Fruit fly (Drosophila melanogaster) whole organism, embryonic: ENCODE measurements around the gene Atac2.
A peak's percentile ranks its signal among the peaks of the same experiment; 100 is the strongest.

ENCODE experiments used
- Bgb ChIP-seq: fragments of 200-800 bp; sonication (Bioruptor generic); IDR thresholded peaks from 2 replicates; pipeline ENCODE4 v1.3.6; 2022; ENCODE audit warnings: missing biosample characterization, missing genetic modification characterization; ENCODE audit not compliant: partially characterized antibody
- Bteb2 ChIP-seq: fragments of 200-800 bp; sonication (Bioruptor generic); optimal IDR thresholded peaks from 2 replicates; lab custom pipeline; 2016; ENCODE audit warnings: missing biosample characterization, missing genetic modification characterization
- CG10209 ChIP-seq: fragments of 200-800 bp; sonication (Bioruptor generic); optimal IDR thresholded peaks from 3 replicates; lab custom pipeline; 2017; ENCODE audit warnings: missing biosample characterization, mild to moderate bottlenecking, missing genetic modification characterization, missing genetic modification reagents
- CG10431 ChIP-seq: fragments of 200-800 bp; sonication (Bioruptor generic); optimal IDR thresholded peaks from 3 replicates; lab custom pipeline; 2018; ENCODE audit warnings: missing biosample characterization, mild to moderate bottlenecking, missing genetic modification characterization
- CG14014 ChIP-seq: fragments of 200-800 bp; sonication (Bioruptor generic); IDR thresholded peaks from 2 replicates; pipeline ENCODE4 v1.3.6; 2022; ENCODE audit warnings: missing biosample characterization, missing genetic modification characterization
- CG15696 ChIP-seq: fragments of 200-800 bp; sonication (Bioruptor generic); optimal IDR thresholded peaks from 2 replicates; lab custom pipeline; 2019; ENCODE audit warnings: missing biosample characterization, mild to moderate bottlenecking, missing genetic modification characterization, moderate library complexity
- CG17186 ChIP-seq: fragments of 200-800 bp; sonication (Bioruptor generic); optimal IDR thresholded peaks from 3 replicates; lab custom pipeline; 2017; ENCODE audit warnings: missing biosample characterization, missing genetic modification reagents, missing genetic modification characterization
- CG17912 ChIP-seq: fragments of 200-800 bp; sonication (Bioruptor generic); optimal IDR thresholded peaks from 2 replicates; lab custom pipeline; 2018; ENCODE audit warnings: missing biosample characterization, mild to moderate bottlenecking, missing genetic modification characterization
- CG2712 ChIP-seq: fragments of 200-800 bp; optimal IDR thresholded peaks from 3 replicates; lab custom pipeline; 2019; ENCODE audit warnings: missing biosample characterization, mild to moderate bottlenecking, missing genetic modification characterization, moderate library complexity
- CG30020 ChIP-seq: fragments of 200-800 bp; optimal IDR thresholded peaks from 2 replicates; lab custom pipeline; 2019; ENCODE audit warnings: missing biosample characterization, mild to moderate bottlenecking, missing genetic modification characterization, moderate library complexity
- CG3065 ChIP-seq: fragments of 200-800 bp; sonication (Bioruptor generic); optimal IDR thresholded peaks from 2 replicates; lab custom pipeline; 2016; ENCODE audit warnings: missing biosample characterization, missing genetic modification characterization
- CG3407 ChIP-seq: fragments of 200-800 bp; sonication (Bioruptor generic); optimal IDR thresholded peaks from 2 replicates; lab custom pipeline; 2018; ENCODE audit warnings: missing biosample characterization, mild to moderate bottlenecking, missing genetic modification characterization
- CG3995 ChIP-seq: fragments of 200-800 bp; sonication (Bioruptor generic); optimal IDR thresholded peaks from 3 replicates; lab custom pipeline; 2016; ENCODE audit warnings: missing biosample characterization, missing genetic modification characterization
- CG6175 ChIP-seq: fragments of 200-800 bp; sonication (Bioruptor generic); IDR thresholded peaks from 3 replicates; pipeline ENCODE4 v1.3.6; 2022; ENCODE audit warnings: missing biosample characterization, missing genetic modification characterization
- CG6813 ChIP-seq: fragments of 200-800 bp; sonication (Bioruptor generic); optimal IDR thresholded peaks from 2 replicates; lab custom pipeline; 2017; ENCODE audit warnings: missing biosample characterization, missing genetic modification characterization, mild to moderate bottlenecking, moderate library complexity, missing genetic modification reagents
- CG7271 ChIP-seq: fragments of 200-800 bp; sonication (Bioruptor generic); optimal IDR thresholded peaks from 2 replicates; lab custom pipeline; 2018; ENCODE audit warnings: missing biosample characterization, mild to moderate bottlenecking, missing genetic modification characterization, moderate library complexity
- CG7372 ChIP-seq: fragments of 200-800 bp; sonication (Bioruptor generic); IDR thresholded peaks from 2 replicates; pipeline ENCODE4 v1.3.6; 2022; ENCODE audit warnings: missing biosample characterization, missing genetic modification characterization
- CG7556 ChIP-seq: fragments of 200-800 bp; sonication (Bioruptor generic); optimal IDR thresholded peaks from 2 replicates; lab custom pipeline; 2017; ENCODE audit warnings: missing biosample characterization, mild to moderate bottlenecking, missing genetic modification characterization
- CG7963 ChIP-seq: fragments of 200-800 bp; sonication (Bioruptor generic); IDR thresholded peaks from 3 replicates; pipeline ENCODE4 v1.3.6; 2022; ENCODE audit warnings: missing biosample characterization, missing genetic modification characterization; ENCODE audit not compliant: partially characterized antibody
- CG8359 ChIP-seq: fragments of 200-800 bp; sonication (Bioruptor generic); optimal IDR thresholded peaks from 2 replicates; lab custom pipeline; 2017; ENCODE audit warnings: missing biosample characterization, mild to moderate bottlenecking, missing genetic modification characterization, borderline replicate concordance
- CG9727 ChIP-seq: fragments of 200-800 bp; sonication (Bioruptor generic); optimal IDR thresholded peaks from 3 replicates; lab custom pipeline; 2017; ENCODE audit warnings: missing biosample characterization, mild to moderate bottlenecking, missing genetic modification characterization
- CoRest ChIP-seq: fragments of 200-800 bp; sonication (Bioruptor generic); optimal IDR thresholded peaks from 3 replicates; lab custom pipeline; 2018; ENCODE audit warnings: missing biosample characterization, mild to moderate bottlenecking, missing genetic modification characterization, moderate library complexity
- CrebB ChIP-seq: fragments of 200-800 bp; sonication (Bioruptor generic); optimal IDR thresholded peaks from 3 replicates; lab custom pipeline; 2018; ENCODE audit warnings: missing biosample characterization, mild to moderate bottlenecking, missing genetic modification characterization
- Doc3 ChIP-seq: fragments of 200-800 bp; sonication (Bioruptor generic); IDR thresholded peaks from 3 replicates; pipeline ENCODE4 v1.3.6; 2022; ENCODE audit warnings: missing biosample characterization, missing genetic modification characterization; ENCODE audit not compliant: partially characterized antibody
- Dp ChIP-seq: fragments of 200-800 bp; sonication (Bioruptor generic); optimal IDR thresholded peaks from 2 replicates; lab custom pipeline; 2018; ENCODE audit warnings: missing biosample characterization, mild to moderate bottlenecking, missing genetic modification characterization, moderate library complexity
- HHEX ChIP-seq: fragments of 200-800 bp; sonication (Bioruptor generic); optimal IDR thresholded peaks from 3 replicates; lab custom pipeline; 2017; ENCODE audit warnings: missing biosample characterization, mild to moderate bottlenecking, missing genetic modification characterization, missing genetic modification reagents
- Meics ChIP-seq: fragments of 200-800 bp; sonication (Bioruptor generic); optimal IDR thresholded peaks from 2 replicates; lab custom pipeline; 2017; ENCODE audit warnings: missing biosample characterization, mild to moderate bottlenecking, missing genetic modification characterization
- NfI ChIP-seq: fragments of 200-800 bp; sonication (Bioruptor generic); optimal IDR thresholded peaks from 3 replicates; lab custom pipeline; 2018; ENCODE audit warnings: missing biosample characterization, mild to moderate bottlenecking, missing genetic modification characterization, moderate library complexity
- Pdp1 ChIP-seq, 2 experiments: fragments of 200-800 bp; sonication (Bioruptor generic); optimal IDR thresholded peaks; 3 replicates each; lab custom pipeline; 2016; ENCODE audit warnings: missing biosample characterization in 2 of 2, missing genetic modification characterization in 2 of 2, mild to moderate bottlenecking in 1 of 2, moderate library complexity in 1 of 2
- Xrp1 ChIP-seq: fragments of 200-800 bp; sonication (Bioruptor generic); IDR thresholded peaks from 2 replicates; pipeline ENCODE4 v1.3.6; 2022; ENCODE audit warnings: missing biosample characterization, missing genetic modification characterization
- abd-A ChIP-seq: fragments of 200-800 bp; sonication (Bioruptor generic); optimal IDR thresholded peaks from 3 replicates; lab custom pipeline; 2019; ENCODE audit warnings: missing biosample characterization, mild to moderate bottlenecking, missing genetic modification characterization, moderate library complexity
- ash1 ChIP-seq: fragments of 200-800 bp; sonication (Bioruptor generic); optimal IDR thresholded peaks from 2 replicates; lab custom pipeline; 2018; ENCODE audit warnings: missing biosample characterization, mild to moderate bottlenecking, missing genetic modification characterization
- bsh ChIP-seq, 2 experiments: fragments of 200-800 bp; sonication (Bioruptor generic); optimal IDR thresholded peaks; 2 replicates each; lab custom pipeline; 2017 to 2018; ENCODE audit warnings: mild to moderate bottlenecking in 2 of 2, missing biosample characterization in 2 of 2, missing genetic modification characterization in 2 of 2, moderate library complexity in 1 of 2
- caup ChIP-seq: fragments of 200-800 bp; sonication (Bioruptor generic); optimal IDR thresholded peaks from 3 replicates; lab custom pipeline; 2017; ENCODE audit warnings: missing biosample characterization, mild to moderate bottlenecking, missing genetic modification characterization, moderate library complexity; ENCODE audit not compliant: severe bottlenecking
- chinmo ChIP-seq: fragments of 200-800 bp; sonication (Bioruptor generic); IDR thresholded peaks from 4 replicates; pipeline ENCODE4 v1.3.6; 2022; ENCODE audit warnings: missing biosample characterization, missing genetic modification characterization; ENCODE audit not compliant: partially characterized antibody
- ci ChIP-seq: fragments of 200-800 bp; sonication (Bioruptor generic); IDR thresholded peaks from 3 replicates; pipeline ENCODE4 v1.3.6; 2022; ENCODE audit warnings: missing biosample characterization, missing genetic modification characterization
- cwo ChIP-seq: fragments of 200-800 bp; sonication (Bioruptor generic); optimal IDR thresholded peaks from 3 replicates; lab custom pipeline; 2017; ENCODE audit warnings: missing biosample characterization, missing genetic modification characterization, mild to moderate bottlenecking, moderate library complexity, missing genetic modification reagents
- esg ChIP-seq: fragments of 200-800 bp; sonication (Bioruptor generic); conservative IDR thresholded peaks from 2 replicates; pipeline ENCODE4 v1.3.6; 2022; ENCODE audit warnings: missing biosample characterization, missing genetic modification characterization
- eve ChIP-seq, 2 experiments: fragments of >200 bp; optimal IDR thresholded peaks; 2 replicates each; lab custom pipeline; 2017; ENCODE audit warnings: missing biosample characterization in 2 of 2, missing genetic modification characterization in 2 of 2
- gem ChIP-seq: fragments of 200-800 bp; sonication (Bioruptor generic); optimal IDR thresholded peaks from 2 replicates; lab custom pipeline; 2019; ENCODE audit warnings: missing biosample characterization, mild to moderate bottlenecking, missing genetic modification characterization, moderate library complexity
- hkb ChIP-seq, 2 experiments: fragments of 200-800 bp in 1 of 2; fragments of >200 bp in 1 of 2; sonication (Bioruptor generic) in 1 of 2; IDR thresholded peaks in 1 of 2; optimal IDR thresholded peaks in 1 of 2; 2 replicates each; pipeline versions ENCODE4 v1.3.6 to Lab custom; 2017 to 2022; ENCODE audit warnings: missing biosample characterization in 1 of 2, missing genetic modification characterization in 1 of 2
- nau ChIP-seq: fragments of 200-800 bp; sonication (Bioruptor generic); optimal IDR thresholded peaks from 3 replicates; lab custom pipeline; 2017; ENCODE audit warnings: missing biosample characterization, mild to moderate bottlenecking, missing genetic modification characterization, missing genetic modification reagents
- nmo ChIP-seq: fragments of 200-800 bp; sonication (Bioruptor generic); optimal IDR thresholded peaks from 2 replicates; lab custom pipeline; 2018; ENCODE audit warnings: missing biosample characterization, mild to moderate bottlenecking, missing genetic modification characterization, moderate library complexity
- pita ChIP-seq: fragments of 200-800 bp; sonication (Bioruptor generic); optimal IDR thresholded peaks from 2 replicates; lab custom pipeline; 2017; ENCODE audit warnings: missing biosample characterization, mild to moderate bottlenecking, missing genetic modification characterization
- psq ChIP-seq: fragments of 200-800 bp; sonication (Bioruptor generic); optimal IDR thresholded peaks from 2 replicates; lab custom pipeline; 2017; ENCODE audit warnings: missing biosample characterization, missing genetic modification characterization
- sqz ChIP-seq: fragments of 200-800 bp; sonication (Bioruptor generic); optimal IDR thresholded peaks from 3 replicates; lab custom pipeline; 2018; ENCODE audit warnings: missing biosample characterization, mild to moderate bottlenecking, missing genetic modification characterization
- unpg ChIP-seq: fragments of 200-800 bp; sonication (Bioruptor generic); optimal IDR thresholded peaks from 3 replicates; lab custom pipeline; 2018; ENCODE audit warnings: missing biosample characterization, mild to moderate bottlenecking, missing genetic modification characterization, moderate library complexity
- wdn ChIP-seq: fragments of 200-800 bp; sonication (Bioruptor generic); IDR thresholded peaks from 2 replicates; pipeline ENCODE4 v1.3.6; 2022; ENCODE audit warnings: missing biosample characterization, missing genetic modification characterization

The Atac2 gene

DNA sequence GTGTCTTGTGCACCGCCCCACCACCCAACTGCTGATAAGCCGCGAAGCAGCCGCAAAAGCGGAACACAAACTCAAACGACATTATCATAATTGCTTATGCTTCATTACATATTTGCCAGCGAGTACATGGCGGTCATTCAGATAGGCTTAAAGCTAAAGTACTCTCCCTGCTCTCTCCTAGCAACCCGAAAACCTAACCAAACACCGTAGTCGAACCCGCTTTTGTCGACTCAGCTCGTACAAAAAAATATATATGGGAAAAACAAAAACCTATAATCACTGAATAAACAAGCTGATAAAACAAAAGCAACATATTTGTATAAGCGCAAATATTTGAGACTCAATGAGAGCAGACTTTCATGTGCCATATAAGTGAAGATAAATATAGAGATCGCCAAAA, 14.9 kb upstream of the Atac2 start (continued):
- TF ChIP-seq esg (GFP tag; lab: Robert Waterston, UW) (no peak), chinmo (GFP tag; lab: Robert Waterston, UW) (no peak), nmo (GFP tag; lab: Kevin White, UChicago) (peak; percentile 21), Bgb (GFP tag; lab: Robert Waterston, UW) (no peak), psq (peak; percentile 72), CG15696 (tag; lab: Kevin White, UChicago) (peak; percentile 60), ash1 (GFP tag; lab: Kevin White, UChicago) (peak; percentile 61), CG30020 (tag; lab: Kevin White, UChicago) (no peak), wdn (peak; percentile 59; the same call in 1 of the 2 replicates), ci (GFP tag; lab: Robert Waterston, UW) (peak; percentile 87), abd-A (no peak), Bteb2 (GFP tag; lab: Kevin White, UChicago) (peak; percentile 79), caup (peak; percentile 92), NfI (GFP tag; lab: Kevin White, UChicago) (peak; percentile 57), CG17912 (GFP tag; lab: Kevin White, UChicago) (peak; percentile 40), CG6813 (GFP tag; lab: Kevin White, UChicago) (peak; percentile 91), CG6175 (GFP tag; lab: Robert Waterston, UW) (0 out of 3 replicates have a peak, but pooled peaks have one; percentile 30), bsh (GFP tag; optimal IDR thresholded peaks at IDR 0.05; lab: Kevin White, UChicago) (peak in 1 of 2 experiments; percentile 84), Pdp1 (GFP tag; optimal IDR thresholded peaks at IDR 0.05; lab: Kevin White, UChicago) (peak; percentile 69 to 79), CrebB (tag; lab: Kevin White, UChicago) (peak; percentile 88), CG3065 (GFP tag; lab: Kevin White, UChicago) (peak; percentile 72), CG3995 (GFP tag; lab: Kevin White, UChicago) (no peak), CG7963 (GFP tag; lab: Robert Waterston, UW) (no peak), HHEX (GFP tag; lab: Kevin White, UChicago) (peak; percentile 84), CG10431 (GFP tag; lab: Kevin White, UChicago) (peak; percentile 66), CoRest (tag; lab: Kevin White, UChicago) (peak; percentile 73), CG17186 (peak; percentile 32), Doc3 (no peak), pita (GFP tag; lab: Kevin White, UChicago) (no peak)

- TF ChIP-seq CG7372 (GFP tag; lab: Robert Waterston, UW) (no peak), CG2712 (tag; lab: Kevin White, UChicago) (peak; percentile 15), hkb (optimal IDR thresholded peaks at IDR 0.05; lab: Kevin White, UChicago) (no peak), hkb (GFP tag; IDR thresholded peaks at IDR 0.05; lab: Robert Waterston, UW) (peak; percentile 34), sqz (GFP tag; lab: Kevin White, UChicago) (peak; percentile 38), eve (GFP tag; optimal IDR thresholded peaks at IDR 0.05; lab: Kevin White, UChicago) (peak in 1 of 2 experiments; percentile 32), cwo (GFP tag; lab: Kevin White, UChicago) (peak; percentile 25), CG3407 (GFP tag; lab: Kevin White, UChicago) (peak; percentile 38), CG8359 (GFP tag; lab: Kevin White, UChicago) (peak; percentile 44), CG14014 (peak; percentile 33; the same call in 1 of the 2 replicates), unpg (GFP tag; lab: Kevin White, UChicago) (peak; percentile 31), Dp (no peak), CG15696 (tag; lab: Kevin White, UChicago) (peak; percentile 78), CG7556 (GFP tag; lab: Kevin White, UChicago) (peak; percentile 9), Meics (GFP tag; lab: Kevin White, UChicago) (peak; percentile 34), HHEX (GFP tag; lab: Kevin White, UChicago) (peak; percentile 9), CG7271 (tag; lab: Kevin White, UChicago) (peak; percentile 13), CG9727 (GFP tag; lab: Kevin White, UChicago) (peak; percentile 35), CG10209 (GFP tag; lab: Kevin White, UChicago) (peak; percentile 27), nau (peak; percentile 23), gem (tag; lab: Kevin White, UChicago) (peak; percentile 28), Xrp1 (GFP tag; lab: Robert Waterston, UW) (peak; percentile 16; the same call in 1 of the 2 replicates)
Measured at dm6 chr2L:18625470-18625869, 13.4 kb upstream of the Atac2 start.
